Worm (Caenorhabditis elegans) whole organism, midembryonic: Measurements from ENCODE around the gene msp-81.

Experiments
- cog-1 ChIP-seq: sonication (generic microtip); optimal IDR thresholded peaks from 2 replicates; lab custom pipeline; 2016; ENCODE audit warnings: missing genetic modification characterization, missing compliant biosample characterization
- flt-1 ChIP-seq: fragments of 200-800 bp; sonication (Bioruptor generic); IDR thresholded peaks from 2 replicates; pipeline ENCODE4 v1.3.6; 2022; ENCODE audit warnings: missing genetic modification characterization, missing compliant biosample characterization
- med-1 ChIP-seq: sonication (generic microtip); optimal IDR thresholded peaks from 2 replicates; lab custom pipeline; 2017; ENCODE audit warnings: missing genetic modification characterization, mild to moderate bottlenecking, missing compliant biosample characterization, antibody characterized with exemption, missing genetic modification reagents; ENCODE audit not compliant: insufficient read depth
- tab-1 ChIP-seq: fragments of 200-800 bp; sonication (Bioruptor generic); IDR thresholded peaks from 2 replicates; pipeline ENCODE4 v1.3.6; 2022; ENCODE audit warnings: missing genetic modification characterization, missing compliant biosample characterization

DNA sequence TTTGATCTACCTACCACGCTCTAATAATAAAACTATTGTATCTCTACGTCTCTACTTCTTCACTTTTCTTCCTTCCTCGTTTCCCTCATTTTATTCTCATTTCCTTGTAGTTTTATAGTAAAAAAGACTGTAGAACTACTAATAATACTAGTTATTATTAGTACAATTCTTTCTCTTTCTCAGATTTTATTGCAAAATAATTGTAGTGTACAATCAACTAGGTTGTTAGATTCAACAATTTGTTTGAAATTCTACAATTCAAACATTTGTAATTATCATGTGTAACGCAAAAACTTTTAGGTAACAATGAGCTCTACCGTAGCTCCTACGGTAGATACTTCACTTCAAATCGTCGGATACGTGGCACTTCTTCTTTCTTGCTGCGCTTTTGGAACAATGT, 19.5 kb upstream of the msp-81 start, which contains the start of gene K07F5.12:
- TF ChIP-seq flt-1, result no peak
- TF ChIP-seq cog-1 (tag; lab: Kevin White, UChicago), result no peak
- TF ChIP-seq tab-1, result no peak
- TF ChIP-seq med-1, result no peak
